Worm (Caenorhabditis elegans) whole organism, L3 larva: ENCODE results near the gene C42C1.19.

ENCODE experiments used
- R02D3.7 ChIP-seq: fragments of 150-350 bp; optimal IDR thresholded peaks from 2 replicates; lab custom pipeline; 2014; ENCODE audit warnings: missing biosample characterization, missing genetic modification characterization
- aly-2 ChIP-seq: fragments of 150-350 bp; optimal IDR thresholded peaks from 2 replicates; lab custom pipeline; 2014; ENCODE audit warnings: missing biosample characterization, missing genetic modification characterization
- ceh-9 ChIP-seq: sonication (generic microtip); optimal IDR thresholded peaks from 2 replicates; lab custom pipeline; 2018; ENCODE audit warnings: missing biosample characterization, missing genetic modification characterization
- egl-27 ChIP-seq: sonication (generic microtip); optimal IDR thresholded peaks from 4 replicates; lab custom pipeline; 2017; ENCODE audit warnings: missing biosample characterization, missing genetic modification reagents, missing genetic modification characterization
- eor-1 ChIP-seq, 2 experiments: fragments of 150-350 bp; optimal IDR thresholded peaks; 2 replicates each; lab custom pipeline; 2014 to 2018; ENCODE audit warnings: missing biosample characterization in 2 of 2, missing genetic modification characterization in 2 of 2
- lin-15B ChIP-seq: fragments of 150-350 bp; optimal IDR thresholded peaks from 2 replicates; lab custom pipeline; 2014; ENCODE audit warnings: missing biosample characterization, missing genetic modification characterization
- nfya-1 ChIP-seq: sonication (generic microtip); optimal IDR thresholded peaks from 2 replicates; lab custom pipeline; 2017; ENCODE audit warnings: missing genetic modification characterization, mild to moderate bottlenecking, missing compliant biosample characterization, antibody characterized with exemption, moderate library complexity; ENCODE audit not compliant: insufficient read depth
- nhr-12 ChIP-seq: fragments of 150-350 bp; optimal IDR thresholded peaks from 2 replicates; lab custom pipeline; 2014; ENCODE audit warnings: missing biosample characterization, missing genetic modification characterization
- nhr-237 ChIP-seq: fragments of 150-350 bp; optimal IDR thresholded peaks from 2 replicates; lab custom pipeline; 2014; ENCODE audit warnings: missing biosample characterization, missing genetic modification characterization
- nhr-76 ChIP-seq: fragments of 150-350 bp; sonication (generic microtip); optimal IDR thresholded peaks from 5 replicates; lab custom pipeline; 2014; ENCODE audit warnings: missing biosample characterization, missing genetic modification characterization
- nhr-77 ChIP-seq: fragments of 150-350 bp; optimal IDR thresholded peaks from 2 replicates; lab custom pipeline; 2014; ENCODE audit warnings: missing biosample characterization, missing genetic modification characterization
- pqm-1 ChIP-seq: fragments of 150-350 bp; optimal IDR thresholded peaks from 2 replicates; lab custom pipeline; 2017; ENCODE audit warnings: missing biosample characterization, missing genetic modification characterization, inconsistent platforms
- unc-62 ChIP-seq: fragments of 150-350 bp; sonication (generic microtip); optimal IDR thresholded peaks from 4 replicates; lab custom pipeline; 2014; ENCODE audit warnings: missing biosample characterization, missing genetic modification reagents, missing genetic modification characterization

ce11 chrIV:12279340-12279739 lies 3.2 kb upstream of the C42C1.19 start, which contains the start of gene ltah-1.1:
- TF ChIP-seq unc-62 (GFP tag; lab: Kevin White, UChicago): no peak
- TF ChIP-seq pqm-1 (tag; lab: Kevin White, UChicago): no peak
- no peak for TF ChIP-seq ceh-9 (tag; lab: Kevin White, UChicago)
- no peak for TF ChIP-seq R02D3.7 (tag; lab: Kevin White, UChicago)
- TF ChIP-seq lin-15B (tag; lab: Kevin White, UChicago): no peak
- no peak for TF ChIP-seq egl-27
- TF ChIP-seq nhr-12 (tag; lab: Kevin White, UChicago): no peak
- TF ChIP-seq nhr-76: no peak
- no peak for TF ChIP-seq nfya-1 (tag; lab: Kevin White, UChicago)
- TF ChIP-seq nhr-237 (tag; lab: Kevin White, UChicago): no peak
- TF ChIP-seq aly-2 (tag; lab: Kevin White, UChicago): no peak
- TF ChIP-seq nhr-77 (tag; lab: Kevin White, UChicago): no peak
- TF ChIP-seq eor-1 (tag; optimal IDR thresholded peaks at IDR 0.05; lab: Kevin White, UChicago): no peak
